Worm (Caenorhabditis elegans) whole organism, young adult: ENCODE measurements around the gene sec-6.

Experiments
- B0019.2 ChIP-seq: fragments of 200-800 bp; sonication (Bioruptor generic); conservative IDR thresholded peaks from 2 replicates; pipeline ENCODE4 v1.3.6; 2022; ENCODE audit warnings: missing genetic modification reagents, missing genetic modification characterization, missing compliant biosample characterization
- B0261.1 ChIP-seq: sonication (generic microtip); optimal IDR thresholded peaks from 2 replicates; lab custom pipeline; 2016; ENCODE audit warnings: mild to moderate bottlenecking, missing genetic modification characterization, moderate library complexity, missing compliant biosample characterization
- F23B12.7 ChIP-seq: sonication (generic microtip); optimal IDR thresholded peaks from 2 replicates; lab custom pipeline; 2017; ENCODE audit warnings: missing genetic modification characterization, mild to moderate bottlenecking, missing compliant biosample characterization, antibody characterized with exemption, moderate library complexity; ENCODE audit not compliant: insufficient read depth
- F33H1.4 ChIP-seq: fragments of 200-800 bp; sonication (Bioruptor generic); IDR thresholded peaks from 2 replicates; pipeline ENCODE4 v1.3.6; 2022; ENCODE audit warnings: missing genetic modification reagents, missing genetic modification characterization, missing compliant biosample characterization
- F49E8.2 ChIP-seq: sonication (generic microtip); optimal IDR thresholded peaks from 3 replicates; lab custom pipeline; 2017; ENCODE audit warnings: missing genetic modification characterization, mild to moderate bottlenecking, missing compliant biosample characterization, antibody characterized with exemption, moderate library complexity; ENCODE audit not compliant: insufficient read depth
- K11D2.4 ChIP-seq: fragments of 200-800 bp; sonication (Bioruptor generic); IDR thresholded peaks from 2 replicates; pipeline ENCODE4 v1.3.6; 2022; ENCODE audit warnings: missing genetic modification reagents, missing genetic modification characterization, missing compliant biosample characterization
- attf-3 ChIP-seq: fragments of 200-800 bp; sonication (Bioruptor generic); conservative IDR thresholded peaks from 2 replicates; pipeline ENCODE4 v1.3.6; 2022; ENCODE audit warnings: missing genetic modification reagents, missing genetic modification characterization, missing compliant biosample characterization
- cebp-2 ChIP-seq: fragments of 200-800 bp; sonication (Bioruptor generic); IDR thresholded peaks from 2 replicates; pipeline ENCODE4 v1.3.6; 2022; ENCODE audit warnings: missing genetic modification characterization, missing compliant biosample characterization
- ceh-100 ChIP-seq: fragments of 200-800 bp; sonication (Bioruptor generic); IDR thresholded peaks from 2 replicates; pipeline ENCODE4 v1.3.6; 2022; ENCODE audit warnings: missing genetic modification reagents, missing genetic modification characterization, missing compliant biosample characterization
- ceh-58 ChIP-seq: fragments of 200-800 bp; sonication (Bioruptor generic); IDR thresholded peaks from 2 replicates; pipeline ENCODE4 v1.3.6; 2022; ENCODE audit warnings: missing genetic modification characterization, missing compliant biosample characterization
- ceh-91 ChIP-seq: fragments of 200-800 bp; sonication (Bioruptor generic); IDR thresholded peaks from 2 replicates; pipeline ENCODE4 v1.3.6; 2022; ENCODE audit warnings: missing genetic modification reagents, missing genetic modification characterization, missing compliant biosample characterization
- die-1 ChIP-seq: sonication (generic microtip); optimal IDR thresholded peaks from 2 replicates; lab custom pipeline; 2016; ENCODE audit warnings: missing genotype, mild to moderate bottlenecking, missing genetic modification characterization, missing compliant biosample characterization
- dpff-1 ChIP-seq: sonication (generic microtip); optimal IDR thresholded peaks from 2 replicates; lab custom pipeline; 2017; ENCODE audit warnings: mild to moderate bottlenecking, missing genetic modification characterization, missing compliant biosample characterization
- ets-4 ChIP-seq: fragments of 200-800 bp; sonication (Bioruptor generic); optimal IDR thresholded peaks from 2 replicates; lab custom pipeline; 2018; ENCODE audit warnings: mild to moderate bottlenecking, missing genetic modification characterization, missing compliant biosample characterization
- hmg-20 ChIP-seq: fragments of 200-800 bp; sonication (Bioruptor generic); IDR thresholded peaks from 2 replicates; pipeline ENCODE4 v1.3.6; 2022; ENCODE audit warnings: missing genetic modification reagents, missing genetic modification characterization, missing compliant biosample characterization
- lin-54 ChIP-seq: fragments of 200-800 bp; sonication (Bioruptor generic); optimal IDR thresholded peaks from 2 replicates; lab custom pipeline; 2018; ENCODE audit warnings: mild to moderate bottlenecking, missing genetic modification characterization, missing compliant biosample characterization
- lir-1 ChIP-seq: fragments of 200-800 bp; sonication (Bioruptor generic); conservative IDR thresholded peaks from 2 replicates; pipeline ENCODE4 v1.3.6; 2022; ENCODE audit warnings: missing genetic modification reagents, missing genetic modification characterization, missing compliant biosample characterization
- lsl-1 ChIP-seq: fragments of 200-800 bp; sonication (Bioruptor generic); optimal IDR thresholded peaks from 2 replicates; lab custom pipeline; 2018; ENCODE audit warnings: mild to moderate bottlenecking, missing genetic modification characterization, moderate library complexity, missing compliant biosample characterization
- madf-6 ChIP-seq: fragments of 200-800 bp; sonication (Bioruptor generic); IDR thresholded peaks from 2 replicates; pipeline ENCODE4 v1.3.6; 2022; ENCODE audit warnings: missing genetic modification reagents, missing genetic modification characterization, missing compliant biosample characterization
- madf-8 ChIP-seq: fragments of 200-800 bp; sonication (Bioruptor generic); conservative IDR thresholded peaks from 2 replicates; pipeline ENCODE4 v1.3.6; 2022; ENCODE audit warnings: missing genetic modification reagents, missing genetic modification characterization, missing compliant biosample characterization
- mcd-1 ChIP-seq: fragments of 200-800 bp; sonication (Bioruptor generic); IDR thresholded peaks from 2 replicates; pipeline ENCODE4 v1.3.6; 2022; ENCODE audit warnings: missing genetic modification reagents, missing genetic modification characterization, missing compliant biosample characterization
- mes-4 ChIP-seq: sonication (generic microtip); optimal IDR thresholded peaks from 2 replicates; lab custom pipeline; 2016; ENCODE audit warnings: missing genotype, missing genetic modification characterization, missing compliant biosample characterization
- nhr-179 ChIP-seq: sonication (generic microtip); optimal IDR thresholded peaks from 2 replicates; lab custom pipeline; 2016; ENCODE audit warnings: mild to moderate bottlenecking, missing genetic modification characterization, missing compliant biosample characterization
- rec-8 ChIP-seq, 2 experiments: sonication (generic microtip); optimal IDR thresholded peaks; 2 replicates each; lab custom pipeline; 2016; ENCODE audit warnings: mild to moderate bottlenecking in 2 of 2, missing genetic modification characterization in 2 of 2, missing genetic modification reagents in 2 of 2, missing genotype in 2 of 2, missing biosample characterization in 1 of 2, missing compliant biosample characterization in 1 of 2, moderate library complexity in 1 of 2
- snpc-1.3 ChIP-seq: sonication (generic microtip); optimal IDR thresholded peaks from 2 replicates; lab custom pipeline; 2017; ENCODE audit warnings: missing genetic modification characterization, mild to moderate bottlenecking, missing compliant biosample characterization, antibody characterized with exemption, moderate library complexity, missing genotype, missing genetic modification reagents; ENCODE audit not compliant: insufficient read depth
- sptf-2 ChIP-seq: fragments of 200-800 bp; sonication (Bioruptor generic); optimal IDR thresholded peaks from 2 replicates; lab custom pipeline; 2018; ENCODE audit warnings: mild to moderate bottlenecking, missing genetic modification characterization, missing compliant biosample characterization
- tbp1 ChIP-seq: fragments of 200-800 bp; sonication (Bioruptor generic); optimal IDR thresholded peaks from 2 replicates; lab custom pipeline; 2018; ENCODE audit warnings: mild to moderate bottlenecking, missing genetic modification characterization, missing compliant biosample characterization
- tbx-9 ChIP-seq: sonication (generic microtip); optimal IDR thresholded peaks from 2 replicates; lab custom pipeline; 2016; ENCODE audit warnings: borderline replicate concordance, missing genetic modification characterization, inconsistent platforms, missing compliant biosample characterization
- unc-130 ChIP-seq: sonication (generic microtip); optimal IDR thresholded peaks from 2 replicates; lab custom pipeline; 2016; ENCODE audit warnings: missing genetic modification reagents, missing genetic modification characterization, missing compliant biosample characterization
- xnd-1 ChIP-seq: sonication (generic microtip); optimal IDR thresholded peaks from 2 replicates; lab custom pipeline; 2016; ENCODE audit warnings: missing genotype, missing genetic modification reagents, missing genetic modification characterization, missing compliant biosample characterization
- zfh-2 ChIP-seq: fragments of 200-800 bp; sonication (Bioruptor generic); conservative IDR thresholded peaks from 2 replicates; pipeline ENCODE4 v1.3.6; 2022; ENCODE audit warnings: missing genetic modification reagents, missing genetic modification characterization, missing compliant biosample characterization
- ztf-28 ChIP-seq: fragments of 200-800 bp; sonication (Bioruptor generic); IDR thresholded peaks from 2 replicates; pipeline ENCODE4 v1.3.6; 2022; ENCODE audit warnings: missing genetic modification reagents, missing genetic modification characterization, missing compliant biosample characterization
- ztf-3 ChIP-seq: fragments of 200-800 bp; sonication (Bioruptor generic); optimal IDR thresholded peaks from 2 replicates; lab custom pipeline; 2018; ENCODE audit warnings: mild to moderate bottlenecking, missing genetic modification characterization, missing compliant biosample characterization
- ztf-6 ChIP-seq: fragments of 200-800 bp; sonication (Bioruptor generic); IDR thresholded peaks from 2 replicates; pipeline ENCODE4 v1.3.6; 2022; ENCODE audit warnings: missing genetic modification reagents, missing genetic modification characterization, missing compliant biosample characterization

Gene sec-6

ce11 chrII:5408924-5409323 lies 49.6 kb downstream of the sec-6 start, which contains the start of the genes EEED8.12 and EEED8.4:
Gene EEED8.12 (minus strand): TSS chrII:5409024.
Gene EEED8.4 (plus strand): TSS chrII:5409319.
- TF ChIP-seq tbp1 (GFP tag; lab: Kevin White, UChicago) (no peak), die-1 (tag; lab: Kevin White, UChicago) (no peak), ets-4 (GFP tag; lab: Kevin White, UChicago) (no peak), lir-1 (GFP tag; lab: Robert Waterston, UW) (no peak), mes-4 (no peak), B0019.2 (GFP tag; lab: Robert Waterston, UW) (no peak), ceh-91 (GFP tag; lab: Robert Waterston, UW) (no peak), ztf-3 (GFP tag; lab: Kevin White, UChicago) (no peak), ceh-58 (GFP tag; lab: Robert Waterston, UW) (no peak), ztf-6 (GFP tag; lab: Robert Waterston, UW) (no peak), K11D2.4 (no peak), nhr-179 (tag; lab: Kevin White, UChicago) (no peak), F23B12.7 (tag; lab: Kevin White, UChicago) (no peak), tbx-9 (tag; lab: Kevin White, UChicago) (no peak), unc-130 (GFP tag; lab: Kevin White, UChicago) (no peak)

DNA sequence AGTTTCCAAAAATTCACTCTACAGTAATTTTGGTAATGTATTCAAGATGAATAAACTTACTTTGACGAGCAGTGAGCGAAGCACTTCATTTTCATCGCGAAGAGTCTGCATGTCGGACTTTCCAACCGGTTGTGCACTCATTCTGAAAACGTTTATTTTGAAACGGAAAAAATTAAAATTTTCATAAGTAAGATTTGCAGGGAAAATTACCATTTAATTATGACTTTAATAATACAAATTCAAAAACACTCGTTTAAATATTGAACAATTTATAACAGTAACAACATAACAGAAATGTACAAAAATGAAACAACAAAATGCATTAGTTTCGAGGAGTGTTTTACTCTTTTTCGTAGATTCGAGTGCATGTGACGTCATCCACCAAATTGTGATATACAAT lies 53.1 kb downstream of the sec-6 start, which contains the start of the genes EEED8.13 and EEED8.18:
Gene EEED8.13, minus strand, starts transcription at position 101 of the 400 bp plus-strand sequence.
Gene EEED8.18, minus strand, starts transcription at position 144 of the 400 bp plus-strand sequence.
- no peak for TF ChIP-seq F23B12.7 (tag; lab: Kevin White, UChicago)
- no peak for TF ChIP-seq dpff-1
- no peak for TF ChIP-seq ceh-91 (GFP tag; lab: Robert Waterston, UW)
- TF ChIP-seq mcd-1 (GFP tag; lab: Robert Waterston, UW) = no peak
- TF ChIP-seq zfh-2 (GFP tag; lab: Robert Waterston, UW) = no peak
- TF ChIP-seq hmg-20 = no peak
- TF ChIP-seq sptf-2 (GFP tag; lab: Kevin White, UChicago) = no peak
- no peak for TF ChIP-seq F49E8.2 (tag; lab: Kevin White, UChicago)

DNA sequence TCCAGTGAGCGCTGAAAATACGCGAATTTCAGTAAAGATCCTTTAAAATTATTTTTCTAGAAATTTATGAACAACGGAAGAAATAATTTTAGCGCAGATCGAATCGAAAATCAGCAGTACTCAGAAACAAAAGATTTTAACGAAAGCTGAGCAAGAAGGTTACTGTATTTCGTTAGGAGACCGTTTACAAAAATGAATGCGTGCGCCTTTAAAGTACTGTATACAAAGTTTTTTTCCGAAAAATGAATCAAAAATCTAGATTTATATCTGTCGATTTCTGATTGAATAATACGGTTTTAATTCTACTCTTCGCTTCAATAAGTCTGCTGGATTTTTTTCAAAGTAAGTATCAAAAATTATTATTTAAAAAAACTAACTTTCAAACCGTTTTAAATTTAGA lies 54.7 kb downstream of the sec-6 start, which contains the start of the genes EEED8.14 and EEED8.3:
Gene EEED8.14, minus strand, starts transcription at position 13 of the 400 bp plus-strand sequence.
Gene EEED8.3, plus strand, starts transcription at position 237 of the 400 bp plus-strand sequence.
- peak; percentile 80 for TF ChIP-seq xnd-1 (tag; lab: Kevin White, UChicago)
- no peak for TF ChIP-seq rec-8 (tag; optimal IDR thresholded peaks at IDR 0.05; lab: Kevin White, UChicago)
- no peak for TF ChIP-seq ztf-28
- TF ChIP-seq lin-54 (GFP tag; lab: Kevin White, UChicago) = peak; percentile 13
- TF ChIP-seq madf-6 (GFP tag; lab: Robert Waterston, UW) = peak; percentile 80
- peak; percentile 85 for TF ChIP-seq F33H1.4 (GFP tag; lab: Robert Waterston, UW)
- TF ChIP-seq ceh-100 (GFP tag; lab: Robert Waterston, UW) = no peak
- peak; percentile 61 for TF ChIP-seq madf-8 (GFP tag; lab: Robert Waterston, UW)
- TF ChIP-seq lsl-1 (GFP tag; lab: Kevin White, UChicago) = peak; percentile 90
- TF ChIP-seq snpc-1.3 = peak; percentile 0

ce11 chrII:5416204-5416764 lies 56.9 kb downstream of the sec-6 start, which contains the start of gene EEED8.2:
Gene EEED8.2 (plus strand): TSS chrII:5416714.
- TF ChIP-seq B0261.1 = no peak
- TF ChIP-seq attf-3 = no peak
- TF ChIP-seq cebp-2 (GFP tag; lab: Robert Waterston, UW) = no peak
- TF ChIP-seq, all 124 proteins: peak for 0
